Worm (Caenorhabditis elegans): ENCODE measurements around the gene swt-1.

Gene swt-1

ce11 chrIV:307205-307604, at the start of gene swt-1:
Gene swt-1 (plus strand): TSS chrIV:307505.
- TF ChIP-seq Y55F3AM.14 (GFP tag; optimal IDR thresholded peaks at IDR 0.05) (no peak), ZK546.5 (tag; optimal IDR thresholded peaks at IDR 0.05) (no peak), nhr-237 (tag; optimal IDR thresholded peaks at IDR 0.05) (no peak), fos-1 (tag; optimal IDR thresholded peaks at IDR 0.05) (no peak), lsy-2 (tag; optimal IDR thresholded peaks at IDR 0.05) (no peak), lin-13 (GFP tag; optimal IDR thresholded peaks at IDR 0.05) (no peak), nhr-129 (tag; optimal IDR thresholded peaks at IDR 0.05) (no peak), peb-1 (tag; optimal IDR thresholded peaks at IDR 0.05) (no peak), ztf-11 (tag; optimal IDR thresholded peaks at IDR 0.05) (no peak), blmp-1 (tag; optimal IDR thresholded peaks at IDR 0.05; ENCODE audit: insufficient read depth) (no peak), unc-55 (GFP tag; optimal IDR thresholded peaks at IDR 0.05) (no peak), lin-39 (tag; optimal IDR thresholded peaks at IDR 0.05) (no peak)

- TF ChIP-seq ama-1 (optimal IDR thresholded peaks at IDR 0.05) (no peak), skn-1 (tag; optimal IDR thresholded peaks at IDR 0.05) (no peak), F13H6.1 (tag; optimal IDR thresholded peaks at IDR 0.05) (no peak), nhr-6 (tag; optimal IDR thresholded peaks at IDR 0.05) (no peak), mdl-1 (tag; optimal IDR thresholded peaks at IDR 0.05) (no peak), unc-39 (tag; optimal IDR thresholded peaks at IDR 0.05) (no peak), ceh-16 (tag; optimal IDR thresholded peaks at IDR 0.05) (no peak), sma-9 (GFP tag; optimal IDR thresholded peaks at IDR 0.05) (no peak), sma-9 (tag; optimal IDR thresholded peaks at IDR 0.05) (no peak), lin-11 (tag; optimal IDR thresholded peaks at IDR 0.05) (no peak)
Measured at ce11 chrIV:258362-258761, 48.9 kb upstream of the swt-1 start.

ce11 chrIV:259142-259541, 48.2 kb upstream of the swt-1 start, which contains the start of gene dpy-9:
Gene dpy-9 (minus strand): TSS chrIV:259204.
- TF ChIP-seq blmp-1 (tag; optimal IDR thresholded peaks at IDR 0.05; ENCODE audit: insufficient read depth) (peak; percentile 18), ztf-4 (tag; optimal IDR thresholded peaks at IDR 0.05) (no peak), nhr-77 (tag; optimal IDR thresholded peaks at IDR 0.05) (no peak), sma-3 (GFP tag; optimal IDR thresholded peaks at IDR 0.05) (no peak), nhr-25 (tag; optimal IDR thresholded peaks at IDR 0.05) (no peak), sem-4 (tag; optimal IDR thresholded peaks at IDR 0.05) (no peak)

ce11 chrIV:261607-262006, 45.7 kb upstream of the swt-1 start, which contains the start of gene pqbp-1.1:
Gene pqbp-1.1 (minus strand): TSS chrIV:261683.
- TF ChIP-seq nhr-77 (tag; optimal IDR thresholded peaks at IDR 0.05): no peak
- TF ChIP-seq blmp-1 (tag; optimal IDR thresholded peaks at IDR 0.05; ENCODE audit: insufficient read depth): peak; percentile 49
- peak; percentile 17 for TF ChIP-seq sem-4 (tag; optimal IDR thresholded peaks at IDR 0.05)
- TF ChIP-seq ztf-1 (GFP tag; conservative IDR thresholded peaks at IDR 0.05): no peak
- peak; percentile 9 for TF ChIP-seq fos-1 (tag; optimal IDR thresholded peaks at IDR 0.05)
- peak; percentile 66 for TF ChIP-seq lin-13 (GFP tag; optimal IDR thresholded peaks at IDR 0.05)
- TF ChIP-seq F13H6.1 (tag; optimal IDR thresholded peaks at IDR 0.05): no peak
- no peak for TF ChIP-seq lin-39 (tag; optimal IDR thresholded peaks at IDR 0.05)
- no peak for TF ChIP-seq unc-62 (GFP tag; optimal IDR thresholded peaks at IDR 0.05)
- peak; percentile 31 to 77 for TF ChIP-seq lsy-2 (tag; optimal IDR thresholded peaks at IDR 0.05)
- no peak for TF ChIP-seq nhr-10 (tag; optimal IDR thresholded peaks at IDR 0.05)
- TF ChIP-seq nhr-23 (tag; optimal IDR thresholded peaks at IDR 0.05): no peak
- peak; percentile 67 for TF ChIP-seq nhr-21 (tag; optimal IDR thresholded peaks at IDR 0.05)
- no peak for TF ChIP-seq peb-1 (tag; optimal IDR thresholded peaks at IDR 0.05)
- TF ChIP-seq aly-2 (tag; optimal IDR thresholded peaks at IDR 0.05): no peak
- TF ChIP-seq nhr-6 (tag; optimal IDR thresholded peaks at IDR 0.05): no peak
- TF ChIP-seq elt-3 (tag; optimal IDR thresholded peaks at IDR 0.05): no peak
- TF ChIP-seq egl-27 (tag; optimal IDR thresholded peaks at IDR 0.05): no peak
- no peak for TF ChIP-seq ama-1 (optimal IDR thresholded peaks at IDR 0.05)
- no peak for TF ChIP-seq skn-1 (tag; optimal IDR thresholded peaks at IDR 0.05)
- TF ChIP-seq sma-3 (GFP tag; optimal IDR thresholded peaks at IDR 0.05): peak; percentile 57
- TF ChIP-seq lin-11 (tag; optimal IDR thresholded peaks at IDR 0.05): no peak
- no peak for TF ChIP-seq nhr-12 (tag; optimal IDR thresholded peaks at IDR 0.05)
- no peak for TF ChIP-seq nhr-237 (tag; optimal IDR thresholded peaks at IDR 0.05)
- TF ChIP-seq mdl-1 (tag; optimal IDR thresholded peaks at IDR 0.05): no peak
- no peak for TF ChIP-seq ztf-11 (tag; optimal IDR thresholded peaks at IDR 0.05)
- TF ChIP-seq snpc-4 (tag; optimal IDR thresholded peaks at IDR 0.05): no peak
- no peak for TF ChIP-seq ceh-82 (tag; optimal IDR thresholded peaks at IDR 0.05)
- peak; percentile 11 for TF ChIP-seq nhr-129 (tag; optimal IDR thresholded peaks at IDR 0.05)
- peak; percentile 79 for TF ChIP-seq C34F6.9 (tag; optimal IDR thresholded peaks at IDR 0.05)
- TF ChIP-seq elt-1 (tag; optimal IDR thresholded peaks at IDR 0.05): no peak
- TF ChIP-seq ceh-16 (tag; optimal IDR thresholded peaks at IDR 0.05): no peak
- TF ChIP-seq Y55F3AM.14 (GFP tag; optimal IDR thresholded peaks at IDR 0.05): no peak
- TF ChIP-seq zag-1 (tag; optimal IDR thresholded peaks at IDR 0.05): no peak
- TF ChIP-seq sma-9 (GFP tag; optimal IDR thresholded peaks at IDR 0.05): peak; percentile 37
- TF ChIP-seq sma-9 (tag; optimal IDR thresholded peaks at IDR 0.05): no peak
- TF ChIP-seq ztf-4 (tag; optimal IDR thresholded peaks at IDR 0.05): no peak
- peak; percentile 69 for TF ChIP-seq nhr-25 (tag; optimal IDR thresholded peaks at IDR 0.05)
- TF ChIP-seq mbf-1 (tag; optimal IDR thresholded peaks at IDR 0.05): no peak
- TF ChIP-seq nhr-11 (tag; optimal IDR thresholded peaks at IDR 0.05): no peak
- no peak for TF ChIP-seq unc-39 (tag; optimal IDR thresholded peaks at IDR 0.05)
- TF ChIP-seq dmd-4 (tag; optimal IDR thresholded peaks at IDR 0.05): no peak
- TF ChIP-seq R02D3.7 (tag; optimal IDR thresholded peaks at IDR 0.05): no peak
- TF ChIP-seq ZK546.5 (tag; optimal IDR thresholded peaks at IDR 0.05): no peak
- TF ChIP-seq unc-55 (GFP tag; optimal IDR thresholded peaks at IDR 0.05): peak; percentile 93

Measured in whole organism, L2 larva.